Fruit fly (Drosophila melanogaster) whole organism: Measurements from ENCODE around the gene Uvrag.

Experiments used
- EcR ChIP-seq, 2 experiments: fragments of >200 bp; optimal IDR thresholded peaks; 2 replicates each; lab custom pipeline; 2017; ENCODE audit warnings: missing biosample characterization in 2 of 2, missing genetic modification characterization in 2 of 2, missing genetic modification reagents in 2 of 2
- pan ChIP-seq: fragments of >200 bp; optimal IDR thresholded peaks from 2 replicates; lab custom pipeline; 2017
- psq ChIP-seq: fragments of >200 bp; optimal IDR thresholded peaks from 2 replicates; lab custom pipeline; 2017
- usp ChIP-seq: fragments of >200 bp; optimal IDR thresholded peaks from 2 replicates; lab custom pipeline; 2017; ENCODE audit warnings: missing biosample characterization, missing genetic modification characterization, mixed read lengths

dm6 chr2L:13286456-13286855 is at the start of gene Uvrag, which contains the start of gene Drep4:
- TF ChIP-seq psq (lab: Kevin White, UChicago) (no peak), pan (no peak), usp (no peak), EcR (GFP tag; optimal IDR thresholded peaks at IDR 0.05; lab: Kevin White, UChicago) (no peak)
